Fruit fly (Drosophila melanogaster) whole organism, embryonic: ENCODE results near the gene PGRP-LF.
A peak's percentile ranks its signal among the peaks of the same experiment; 100 is the strongest.

Experiments used
- Abd-B ChIP-seq: fragments of 200-800 bp; sonication (Bioruptor generic); optimal IDR thresholded peaks from 2 replicates; lab custom pipeline; 2018; ENCODE audit warnings: missing biosample characterization, mild to moderate bottlenecking, missing genetic modification characterization, moderate library complexity
- Blimp-1 ChIP-seq: fragments of 200-800 bp; sonication (Bioruptor generic); optimal IDR thresholded peaks from 3 replicates; lab custom pipeline; 2018; ENCODE audit warnings: missing biosample characterization, missing genetic modification characterization, mild to moderate bottlenecking, moderate library complexity, missing genetic modification reagents
- CG10147 ChIP-seq: fragments of 200-800 bp; sonication (Bioruptor generic); optimal IDR thresholded peaks from 2 replicates; lab custom pipeline; 2019; ENCODE audit warnings: missing biosample characterization, mild to moderate bottlenecking, missing genetic modification characterization, moderate library complexity
- CG10209 ChIP-seq: fragments of 200-800 bp; sonication (Bioruptor generic); optimal IDR thresholded peaks from 3 replicates; lab custom pipeline; 2017; ENCODE audit warnings: missing biosample characterization, mild to moderate bottlenecking, missing genetic modification characterization, missing genetic modification reagents
- CG10267 ChIP-seq: fragments of 200-800 bp; sonication (Bioruptor generic); optimal IDR thresholded peaks from 2 replicates; lab custom pipeline; 2018; ENCODE audit warnings: missing biosample characterization, mild to moderate bottlenecking, missing genetic modification characterization, moderate library complexity
- CG10274 ChIP-seq: fragments of 200-800 bp; sonication (Bioruptor generic); optimal IDR thresholded peaks from 3 replicates; lab custom pipeline; 2017; ENCODE audit warnings: missing biosample characterization, mild to moderate bottlenecking, missing genetic modification characterization
- CG10543 ChIP-seq: fragments of 200-800 bp; sonication (Bioruptor generic); optimal IDR thresholded peaks from 3 replicates; lab custom pipeline; 2017; ENCODE audit warnings: missing biosample characterization, mild to moderate bottlenecking, missing genetic modification characterization, moderate library complexity
- CG12391 ChIP-seq: fragments of 200-800 bp; sonication (Bioruptor generic); optimal IDR thresholded peaks from 3 replicates; lab custom pipeline; 2018; ENCODE audit warnings: missing biosample characterization, mild to moderate bottlenecking, missing genetic modification characterization, moderate library complexity
- CG12744 ChIP-seq: fragments of 200-800 bp; sonication (Bioruptor generic); optimal IDR thresholded peaks from 2 replicates; lab custom pipeline; 2016; ENCODE audit warnings: missing biosample characterization, missing genetic modification characterization
- CG13424 ChIP-seq: fragments of 200-800 bp; sonication (Bioruptor generic); optimal IDR thresholded peaks from 2 replicates; lab custom pipeline; 2019; ENCODE audit warnings: missing biosample characterization, mild to moderate bottlenecking, missing genetic modification characterization, moderate library complexity
- CG13894 ChIP-seq: fragments of 200-800 bp; sonication (Bioruptor generic); optimal IDR thresholded peaks from 3 replicates; lab custom pipeline; 2018; ENCODE audit warnings: missing biosample characterization, mild to moderate bottlenecking, missing genetic modification characterization, moderate library complexity
- CG14710 ChIP-seq: fragments of 200-800 bp; sonication (Bioruptor generic); optimal IDR thresholded peaks from 3 replicates; lab custom pipeline; 2019; ENCODE audit warnings: missing biosample characterization, mild to moderate bottlenecking, missing genetic modification characterization, moderate library complexity
- CG17361 ChIP-seq: fragments of 200-800 bp; sonication (Bioruptor generic); IDR thresholded peaks from 3 replicates; pipeline ENCODE4 v1.3.6; 2022; ENCODE audit warnings: missing biosample characterization, missing genetic modification characterization
- CG17568 ChIP-seq: fragments of 200-800 bp; sonication (Bioruptor generic); optimal IDR thresholded peaks from 2 replicates; lab custom pipeline; 2018; ENCODE audit warnings: missing biosample characterization, mild to moderate bottlenecking, missing genetic modification characterization, moderate library complexity
- CG18476 ChIP-seq: fragments of 200-800 bp; sonication (Bioruptor generic); optimal IDR thresholded peaks from 2 replicates; lab custom pipeline; 2016; ENCODE audit warnings: missing biosample characterization, mild to moderate bottlenecking, missing genetic modification characterization
- CG33213 ChIP-seq: fragments of 200-800 bp; sonication (Bioruptor generic); optimal IDR thresholded peaks from 3 replicates; lab custom pipeline; 2016; ENCODE audit warnings: missing biosample characterization, missing genetic modification characterization
- CG3847 ChIP-seq: fragments of 200-800 bp; sonication (Bioruptor generic); IDR thresholded peaks from 2 replicates; pipeline ENCODE4 v1.3.6; 2022; ENCODE audit warnings: missing biosample characterization, missing genetic modification characterization
- CG6689 ChIP-seq: fragments of 200-800 bp; sonication (Bioruptor generic); IDR thresholded peaks from 2 replicates; pipeline ENCODE4 v1.3.6; 2022; ENCODE audit warnings: missing biosample characterization, missing genetic modification characterization
- CG8924 ChIP-seq: fragments of 200-800 bp; optimal IDR thresholded peaks from 3 replicates; lab custom pipeline; 2019; ENCODE audit warnings: missing biosample characterization, mild to moderate bottlenecking, missing genetic modification characterization, moderate library complexity
- CoRest ChIP-seq: fragments of 200-800 bp; sonication (Bioruptor generic); optimal IDR thresholded peaks from 3 replicates; lab custom pipeline; 2018; ENCODE audit warnings: missing biosample characterization, mild to moderate bottlenecking, missing genetic modification characterization, moderate library complexity
- Deaf1 ChIP-seq: fragments of 200-800 bp; optimal IDR thresholded peaks from 3 replicates; lab custom pipeline; 2019; ENCODE audit warnings: missing biosample characterization, mild to moderate bottlenecking, missing genetic modification characterization, moderate library complexity
- Dp ChIP-seq: fragments of 200-800 bp; sonication (Bioruptor generic); optimal IDR thresholded peaks from 2 replicates; lab custom pipeline; 2018; ENCODE audit warnings: missing biosample characterization, mild to moderate bottlenecking, missing genetic modification characterization, moderate library complexity
- Hsf ChIP-seq: fragments of 200-800 bp; sonication (Bioruptor generic); optimal IDR thresholded peaks from 3 replicates; lab custom pipeline; 2016; ENCODE audit warnings: missing biosample characterization, missing genetic modification characterization
- MTF-1 ChIP-seq: fragments of 200-800 bp; sonication (Bioruptor generic); optimal IDR thresholded peaks from 2 replicates; lab custom pipeline; 2018; ENCODE audit warnings: missing biosample characterization, mild to moderate bottlenecking, missing genetic modification characterization, borderline replicate concordance
- Neu2 ChIP-seq: fragments of 200-800 bp; sonication (Bioruptor generic); optimal IDR thresholded peaks from 3 replicates; lab custom pipeline; 2016; ENCODE audit warnings: missing biosample characterization, missing genetic modification characterization, borderline replicate concordance
- Nf-YB ChIP-seq: fragments of 200-800 bp; sonication (Bioruptor generic); optimal IDR thresholded peaks from 3 replicates; lab custom pipeline; 2019; ENCODE audit warnings: missing biosample characterization, mild to moderate bottlenecking, missing genetic modification characterization, moderate library complexity
- Pdp1 ChIP-seq, 2 experiments: fragments of 200-800 bp; sonication (Bioruptor generic); optimal IDR thresholded peaks; 3 replicates each; lab custom pipeline; 2016; ENCODE audit warnings: missing biosample characterization in 2 of 2, missing genetic modification characterization in 2 of 2, mild to moderate bottlenecking in 1 of 2, moderate library complexity in 1 of 2
- abd-A ChIP-seq: fragments of 200-800 bp; sonication (Bioruptor generic); optimal IDR thresholded peaks from 3 replicates; lab custom pipeline; 2019; ENCODE audit warnings: missing biosample characterization, mild to moderate bottlenecking, missing genetic modification characterization, moderate library complexity
- chm ChIP-seq: fragments of 200-800 bp; sonication (Bioruptor generic); IDR thresholded peaks from 2 replicates; pipeline ENCODE4 v1.3.6; 2022; ENCODE audit warnings: missing biosample characterization, missing genetic modification characterization
- chn ChIP-seq: fragments of 200-800 bp; sonication (Bioruptor generic); optimal IDR thresholded peaks from 2 replicates; lab custom pipeline; 2016; ENCODE audit warnings: missing biosample characterization, missing genetic modification characterization
- dati ChIP-seq: fragments of 200-800 bp; sonication (Bioruptor generic); IDR thresholded peaks from 2 replicates; pipeline ENCODE4 v1.3.6; 2022; ENCODE audit warnings: missing biosample characterization, missing genetic modification characterization
- disco-r ChIP-seq: fragments of 200-800 bp; sonication (Bioruptor generic); optimal IDR thresholded peaks from 2 replicates; lab custom pipeline; 2016; ENCODE audit warnings: missing biosample characterization, missing genetic modification characterization
- dm ChIP-seq: fragments of 200-800 bp; sonication (Bioruptor generic); optimal IDR thresholded peaks from 3 replicates; lab custom pipeline; 2016; ENCODE audit warnings: missing biosample characterization, missing genetic modification characterization
- dmrt11E ChIP-seq: fragments of 200-800 bp; sonication (Bioruptor generic); optimal IDR thresholded peaks from 3 replicates; lab custom pipeline; 2018; ENCODE audit warnings: missing biosample characterization, mild to moderate bottlenecking, missing genetic modification characterization, moderate library complexity
- exex ChIP-seq: fragments of 200-800 bp; sonication (Bioruptor generic); optimal IDR thresholded peaks from 4 replicates; lab custom pipeline; 2018; ENCODE audit warnings: missing biosample characterization, mild to moderate bottlenecking, missing genetic modification characterization, moderate library complexity
- gem ChIP-seq: fragments of 200-800 bp; sonication (Bioruptor generic); optimal IDR thresholded peaks from 2 replicates; lab custom pipeline; 2019; ENCODE audit warnings: missing biosample characterization, mild to moderate bottlenecking, missing genetic modification characterization, moderate library complexity
- gfzf ChIP-seq: fragments of 200-800 bp; sonication (Bioruptor generic); optimal IDR thresholded peaks from 2 replicates; lab custom pipeline; 2016; ENCODE audit warnings: missing biosample characterization, mild to moderate bottlenecking, missing genetic modification characterization, moderate library complexity
- lilli ChIP-seq: fragments of 200-800 bp; sonication (Bioruptor generic); optimal IDR thresholded peaks from 3 replicates; lab custom pipeline; 2016; ENCODE audit warnings: missing biosample characterization, missing genetic modification characterization
- lola ChIP-seq, 3 experiments: fragments of >200 bp in 2 of 3; fragments of 200-800 bp in 1 of 3; sonication (Bioruptor generic) in 1 of 3; optimal IDR thresholded peaks; 2 replicates each; lab custom pipeline; 2017 to 2019; ENCODE audit warnings: missing biosample characterization in 3 of 3, missing genetic modification characterization in 3 of 3, mild to moderate bottlenecking in 1 of 3, moderate library complexity in 1 of 3
- nerfin-1 ChIP-seq: fragments of 200-800 bp; sonication (Bioruptor generic); optimal IDR thresholded peaks from 3 replicates; lab custom pipeline; 2019; ENCODE audit warnings: missing biosample characterization, mild to moderate bottlenecking, missing genetic modification characterization, moderate library complexity
- odd ChIP-seq: fragments of 200-800 bp; sonication (Bioruptor generic); optimal IDR thresholded peaks from 2 replicates; lab custom pipeline; 2017; ENCODE audit warnings: missing biosample characterization, mild to moderate bottlenecking, missing genetic modification characterization
- ranshi ChIP-seq: fragments of 200-800 bp; sonication (Bioruptor generic); IDR thresholded peaks from 2 replicates; pipeline ENCODE4 v1.3.6; 2022; ENCODE audit warnings: missing biosample characterization, missing genetic modification characterization
- row ChIP-seq: fragments of 200-800 bp; sonication (Bioruptor generic); IDR thresholded peaks from 3 replicates; pipeline ENCODE4 v1.3.6; 2022; ENCODE audit warnings: missing biosample characterization, missing genetic modification characterization
- stwl ChIP-seq: fragments of 200-800 bp; sonication (Bioruptor generic); optimal IDR thresholded peaks from 3 replicates; lab custom pipeline; 2018; ENCODE audit warnings: missing biosample characterization, mild to moderate bottlenecking, missing genetic modification characterization, moderate library complexity
- twi ChIP-seq: fragments of 200-800 bp; optimal IDR thresholded peaks from 2 replicates; lab custom pipeline; 2019; ENCODE audit warnings: missing biosample characterization, mild to moderate bottlenecking, missing genetic modification characterization, moderate library complexity
- unpg ChIP-seq: fragments of 200-800 bp; sonication (Bioruptor generic); optimal IDR thresholded peaks from 3 replicates; lab custom pipeline; 2018; ENCODE audit warnings: missing biosample characterization, mild to moderate bottlenecking, missing genetic modification characterization, moderate library complexity
- wek ChIP-seq: fragments of 200-800 bp; sonication (Bioruptor generic); optimal IDR thresholded peaks from 3 replicates; lab custom pipeline; 2018; ENCODE audit warnings: missing biosample characterization, mild to moderate bottlenecking, missing genetic modification characterization, moderate library complexity

Gene PGRP-LF

DNA sequence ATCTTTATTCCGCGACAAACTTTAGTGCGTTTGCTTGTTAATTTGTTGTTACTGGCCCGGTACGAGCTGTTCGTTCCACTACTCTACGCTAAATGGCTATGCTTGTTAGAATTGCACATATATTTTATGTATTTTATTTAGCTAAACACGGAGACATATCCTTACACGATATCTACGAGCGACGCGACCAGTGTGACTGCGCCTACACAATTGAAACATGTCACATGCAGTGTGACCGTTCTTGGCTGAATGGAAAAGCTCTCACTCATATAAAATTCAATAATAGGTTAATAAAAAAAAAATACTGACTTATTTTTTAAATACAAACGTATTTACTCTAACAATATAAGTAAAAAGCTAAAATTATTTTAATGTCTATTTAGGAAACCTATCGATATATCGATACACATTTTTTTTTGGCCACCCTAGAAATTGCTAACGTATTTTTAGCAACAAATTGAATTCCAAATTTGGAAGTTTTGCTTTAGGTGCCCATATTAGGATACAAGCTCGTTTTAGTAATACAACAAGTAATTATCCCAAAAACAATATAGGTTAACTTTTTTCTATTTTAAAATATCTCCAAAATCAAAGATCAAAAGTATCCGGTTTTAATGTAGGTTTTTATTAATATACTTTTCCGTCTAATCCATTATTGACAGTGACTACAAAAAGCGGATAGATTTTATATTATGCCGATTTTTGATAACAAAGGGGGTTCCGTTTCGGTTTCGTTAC lies 49.8 kb downstream of the PGRP-LF start, which contains the start of gene CG4080 (continued):
- TF ChIP-seq ranshi (GFP tag; lab: Robert Waterston, UW) (peak; percentile 82; the same call in 1 of the 2 replicates), CG3847 (GFP tag; lab: Robert Waterston, UW) (peak; percentile 18; the same call in 1 of the 2 replicates), chm (GFP tag; lab: Robert Waterston, UW) (peak; percentile 13; the same call in 1 of the 2 replicates), CoRest (tag; lab: Kevin White, UChicago) (peak; percentile 55), exex (tag; lab: Kevin White, UChicago) (peak; percentile 1), disco-r (GFP tag; lab: Kevin White, UChicago) (peak; percentile 8), CG17361 (peak; percentile 39; the same call in 1 of the 3 replicates), gem (tag; lab: Kevin White, UChicago) (peak; percentile 34), gfzf (GFP tag; lab: Kevin White, UChicago) (peak; percentile 90), dmrt11E (tag; lab: Kevin White, UChicago) (peak; percentile 43), wek (peak; percentile 10), CG13894 (tag; lab: Kevin White, UChicago) (peak; percentile 1), CG12391 (tag; lab: Kevin White, UChicago) (peak; percentile 84), CG6689 (GFP tag; lab: Robert Waterston, UW) (0 out of 2 replicates have a peak, but pooled peaks have one; percentile 18), dati (GFP tag; lab: Robert Waterston, UW) (no peak), unpg (peak; percentile 37), CG10267 (tag; lab: Kevin White, UChicago) (peak; percentile 70), CG33213 (peak; percentile 25), CG10543 (GFP tag; lab: Kevin White, UChicago) (peak; percentile 33), CG13424 (tag; lab: Kevin White, UChicago) (peak; percentile 17), CG14710 (peak; percentile 80), CG8924 (tag; lab: Kevin White, UChicago) (peak; percentile 84), lola (GFP tag; optimal IDR thresholded peaks at IDR 0.05; lab: Kevin White, UChicago) (peak in 1 of 3 experiments; percentile 25), dm (no peak), row (GFP tag; lab: Robert Waterston, UW) (peak; percentile 70), CG10147 (GFP tag; lab: Kevin White, UChicago) (peak; percentile 24), CG12744 (peak; percentile 3), CG18476 (GFP tag; lab: Kevin White, UChicago) (peak; percentile 30), abd-A (peak; percentile 3), CG10274 (GFP tag; lab: Kevin White, UChicago) (no peak), lilli (GFP tag; lab: Kevin White, UChicago) (peak; percentile 52), CG10209 (GFP tag; lab: Kevin White, UChicago) (no peak), Deaf1 (tag; lab: Kevin White, UChicago) (peak; percentile 49), stwl (tag; lab: Kevin White, UChicago) (peak; percentile 86), Dp (GFP tag; lab: Kevin White, UChicago) (peak; percentile 34), Neu2 (GFP tag; lab: Kevin White, UChicago) (no peak), twi (peak; percentile 29), chn (peak; percentile 32), Nf-YB (GFP tag; lab: Kevin White, UChicago) (peak; percentile 23), MTF-1 (GFP tag; lab: Kevin White, UChicago) (peak; percentile 7), Pdp1 (GFP tag; optimal IDR thresholded peaks at IDR 0.05; lab: Kevin White, UChicago) (peak in 1 of 2 experiments; percentile 22), odd (GFP tag; lab: Kevin White, UChicago) (no peak), Blimp-1 (GFP tag; lab: Kevin White, UChicago) (no peak), CG17568 (GFP tag; lab: Kevin White, UChicago) (peak; percentile 34), Hsf (GFP tag; lab: Kevin White, UChicago) (peak; percentile 28), Abd-B (peak; percentile 15), nerfin-1 (peak; percentile 40)
